Fruit fly (Drosophila melanogaster) whole organism, embryonic: Measurements from ENCODE around the gene CG9338.

ENCODE experiments used
- ATbp ChIP-seq: fragments of 200-800 bp; sonication (Bioruptor generic); optimal IDR thresholded peaks from 2 replicates; lab custom pipeline; 2017; ENCODE audit warnings: missing biosample characterization, mild to moderate bottlenecking, missing genetic modification characterization, missing genetic modification reagents
- CG10147 ChIP-seq: fragments of 200-800 bp; sonication (Bioruptor generic); optimal IDR thresholded peaks from 2 replicates; lab custom pipeline; 2019; ENCODE audit warnings: missing biosample characterization, mild to moderate bottlenecking, missing genetic modification characterization, moderate library complexity
- CG11085 ChIP-seq: fragments of 200-800 bp; sonication (Bioruptor generic); IDR thresholded peaks from 2 replicates; pipeline ENCODE4 v1.3.6; 2022; ENCODE audit warnings: missing biosample characterization, missing genetic modification characterization
- CG11696 ChIP-seq: fragments of 200-800 bp; sonication (Bioruptor generic); IDR thresholded peaks from 2 replicates; pipeline ENCODE4 v1.3.6; 2022; ENCODE audit warnings: missing biosample characterization, missing genetic modification characterization
- CG12219 ChIP-seq: fragments of 200-800 bp; sonication (Bioruptor generic); optimal IDR thresholded peaks from 3 replicates; lab custom pipeline; 2018; ENCODE audit warnings: missing biosample characterization, mild to moderate bottlenecking, missing genetic modification characterization
- CG12769 ChIP-seq: fragments of 200-800 bp; sonication (Bioruptor generic); optimal IDR thresholded peaks from 2 replicates; lab custom pipeline; 2019; ENCODE audit warnings: missing biosample characterization, mild to moderate bottlenecking, missing genetic modification characterization, moderate library complexity
- CG13624 ChIP-seq: fragments of 200-800 bp; sonication (Bioruptor generic); optimal IDR thresholded peaks from 2 replicates; lab custom pipeline; 2016; ENCODE audit warnings: missing biosample characterization, missing genetic modification characterization
- CG14050 ChIP-seq: fragments of 200-800 bp; sonication (Bioruptor generic); IDR thresholded peaks from 3 replicates; pipeline ENCODE4 v1.3.6; 2022; ENCODE audit warnings: missing biosample characterization, missing genetic modification characterization
- CG14710 ChIP-seq: fragments of 200-800 bp; sonication (Bioruptor generic); optimal IDR thresholded peaks from 3 replicates; lab custom pipeline; 2019; ENCODE audit warnings: missing biosample characterization, mild to moderate bottlenecking, missing genetic modification characterization, moderate library complexity
- CG18764 ChIP-seq: fragments of 200-800 bp; sonication (Bioruptor generic); optimal IDR thresholded peaks from 3 replicates; lab custom pipeline; 2016; ENCODE audit warnings: missing biosample characterization, missing genetic modification characterization
- CG2116 ChIP-seq: fragments of 200-800 bp; sonication (Bioruptor generic); optimal IDR thresholded peaks from 3 replicates; lab custom pipeline; 2018; ENCODE audit warnings: missing biosample characterization, mild to moderate bottlenecking, missing genetic modification characterization
- CG33213 ChIP-seq: fragments of 200-800 bp; sonication (Bioruptor generic); optimal IDR thresholded peaks from 3 replicates; lab custom pipeline; 2016; ENCODE audit warnings: missing biosample characterization, missing genetic modification characterization
- CG34376 ChIP-seq: fragments of 200-800 bp; sonication (Bioruptor generic); optimal IDR thresholded peaks from 2 replicates; lab custom pipeline; 2018; ENCODE audit warnings: missing biosample characterization, mild to moderate bottlenecking, missing genetic modification characterization
- CG3726 ChIP-seq: fragments of 200-800 bp; sonication (Bioruptor generic); IDR thresholded peaks from 3 replicates; pipeline ENCODE4, ENCODE4 v1.3.6; 2022; ENCODE audit warnings: missing biosample characterization, missing genetic modification characterization
- CG3847 ChIP-seq: fragments of 200-800 bp; sonication (Bioruptor generic); IDR thresholded peaks from 2 replicates; pipeline ENCODE4 v1.3.6; 2022; ENCODE audit warnings: missing biosample characterization, missing genetic modification characterization
- CG5180 ChIP-seq: fragments of 200-800 bp; sonication (Bioruptor generic); optimal IDR thresholded peaks from 3 replicates; lab custom pipeline; 2017; ENCODE audit warnings: missing biosample characterization, missing genetic modification characterization, mild to moderate bottlenecking, moderate library complexity, missing genetic modification reagents
- CG6854 ChIP-seq: fragments of 200-800 bp; sonication (Bioruptor generic); optimal IDR thresholded peaks from 3 replicates; lab custom pipeline; 2017; ENCODE audit warnings: missing biosample characterization, mild to moderate bottlenecking, missing genetic modification characterization
- CkIIα-i1 ChIP-seq: fragments of 200-800 bp; sonication (Bioruptor generic); IDR thresholded peaks from 2 replicates; pipeline ENCODE4 v1.3.6; 2022; ENCODE audit warnings: missing biosample characterization, missing genetic modification characterization
- Ets65A ChIP-seq: fragments of 200-800 bp; sonication (Bioruptor generic); peaks from one replicate; lab custom pipeline; 2016; ENCODE audit warnings: missing biosample characterization, missing genetic modification characterization
- Jarid2 ChIP-seq: fragments of 200-800 bp; sonication (Bioruptor generic); optimal IDR thresholded peaks from 3 replicates; lab custom pipeline; 2017; ENCODE audit warnings: mild to moderate bottlenecking, missing biosample characterization, missing genetic modification reagents, missing genetic modification characterization
- Nf-YA ChIP-seq: fragments of 200-800 bp; sonication (Bioruptor generic); IDR thresholded peaks from 2 replicates; pipeline ENCODE4 v1.3.6; 2022; ENCODE audit warnings: missing biosample characterization, missing genetic modification characterization
- Oli ChIP-seq: fragments of 200-800 bp; sonication (Bioruptor generic); optimal IDR thresholded peaks from 2 replicates; lab custom pipeline; 2018; ENCODE audit warnings: missing biosample characterization, mild to moderate bottlenecking, missing genetic modification characterization, moderate library complexity
- Optix ChIP-seq: fragments of 200-800 bp; sonication (Bioruptor generic); IDR thresholded peaks from 3 replicates; pipeline ENCODE4 v1.3.6; 2022; ENCODE audit warnings: missing biosample characterization, missing genetic modification characterization
- Pdp1 ChIP-seq, 2 experiments: fragments of 200-800 bp; sonication (Bioruptor generic); optimal IDR thresholded peaks; 3 replicates each; lab custom pipeline; 2016; ENCODE audit warnings: missing biosample characterization in 2 of 2, missing genetic modification characterization in 2 of 2, mild to moderate bottlenecking in 1 of 2, moderate library complexity in 1 of 2
- Six4 ChIP-seq: fragments of 200-800 bp; sonication (Bioruptor generic); optimal IDR thresholded peaks from 2 replicates; lab custom pipeline; 2016; ENCODE audit warnings: missing biosample characterization, missing genetic modification characterization
- Taf1 ChIP-seq: fragments of 200-800 bp; sonication (Bioruptor generic); IDR thresholded peaks from 2 replicates; pipeline ENCODE4 v1.3.6; 2022; ENCODE audit warnings: missing biosample characterization, missing genetic modification characterization
- Xbp1 ChIP-seq: fragments of 200-800 bp; sonication (Bioruptor generic); optimal IDR thresholded peaks from 3 replicates; lab custom pipeline; 2016; ENCODE audit warnings: missing biosample characterization, mild to moderate bottlenecking, missing genetic modification characterization
- bab2 ChIP-seq: fragments of 200-800 bp; sonication (Bioruptor generic); optimal IDR thresholded peaks from 2 replicates; lab custom pipeline; 2016; ENCODE audit warnings: missing biosample characterization, missing genetic modification characterization
- dmrt11E ChIP-seq: fragments of 200-800 bp; sonication (Bioruptor generic); optimal IDR thresholded peaks from 3 replicates; lab custom pipeline; 2018; ENCODE audit warnings: missing biosample characterization, mild to moderate bottlenecking, missing genetic modification characterization, moderate library complexity
- ems ChIP-seq: fragments of 200-800 bp; sonication (Bioruptor generic); optimal IDR thresholded peaks from 3 replicates; lab custom pipeline; 2016; ENCODE audit warnings: missing biosample characterization, missing genetic modification characterization
- fru ChIP-seq: fragments of >200 bp; optimal IDR thresholded peaks from 2 replicates; lab custom pipeline; 2017
- ham ChIP-seq: fragments of 200-800 bp; sonication (Bioruptor generic); IDR thresholded peaks from 2 replicates; pipeline ENCODE4 v1.3.6; 2022; ENCODE audit warnings: missing biosample characterization, missing genetic modification characterization
- hkb ChIP-seq, 2 experiments: fragments of 200-800 bp in 1 of 2; fragments of >200 bp in 1 of 2; sonication (Bioruptor generic) in 1 of 2; IDR thresholded peaks in 1 of 2; optimal IDR thresholded peaks in 1 of 2; 2 replicates each; pipeline versions ENCODE4 v1.3.6 to Lab custom; 2017 to 2022; ENCODE audit warnings: missing biosample characterization in 1 of 2, missing genetic modification characterization in 1 of 2
- ind ChIP-seq: fragments of 200-800 bp; sonication (Bioruptor generic); optimal IDR thresholded peaks from 3 replicates; lab custom pipeline; 2016; ENCODE audit warnings: missing biosample characterization, missing genetic modification characterization
- nerfin-1 ChIP-seq: fragments of 200-800 bp; sonication (Bioruptor generic); optimal IDR thresholded peaks from 3 replicates; lab custom pipeline; 2019; ENCODE audit warnings: missing biosample characterization, mild to moderate bottlenecking, missing genetic modification characterization, moderate library complexity
- nmo ChIP-seq: fragments of 200-800 bp; sonication (Bioruptor generic); optimal IDR thresholded peaks from 2 replicates; lab custom pipeline; 2018; ENCODE audit warnings: missing biosample characterization, mild to moderate bottlenecking, missing genetic modification characterization, moderate library complexity
- org-1 ChIP-seq: fragments of 200-800 bp; sonication (Bioruptor generic); optimal IDR thresholded peaks from 2 replicates; lab custom pipeline; 2017; ENCODE audit warnings: missing biosample characterization, missing genetic modification characterization
- pan ChIP-seq, 4 experiments: fragments of >200 bp in 3 of 4; fragments of 200-800 bp in 1 of 4; sonication (Bioruptor generic) in 1 of 4; optimal IDR thresholded peaks in 3 of 4; IDR thresholded peaks in 1 of 4; 2 replicates each; pipeline versions ENCODE4 v1.3.6 to Lab custom; 2017 to 2022; ENCODE audit warnings: missing biosample characterization in 2 of 4, missing genetic modification characterization in 2 of 4, mixed read lengths in 1 of 4
- pho ChIP-seq: fragments of 200-800 bp; sonication (Bioruptor generic); optimal IDR thresholded peaks from 2 replicates; lab custom pipeline; 2016; ENCODE audit warnings: missing biosample characterization, missing genetic modification characterization
- row ChIP-seq: fragments of 200-800 bp; sonication (Bioruptor generic); IDR thresholded peaks from 3 replicates; pipeline ENCODE4 v1.3.6; 2022; ENCODE audit warnings: missing biosample characterization, missing genetic modification characterization
- sens ChIP-seq: fragments of 200-800 bp; sonication (Bioruptor generic); peaks from one replicate; lab custom pipeline; 2016; ENCODE audit warnings: missing biosample characterization, missing genetic modification characterization
- ssp ChIP-seq: fragments of 200-800 bp; sonication (Bioruptor generic); IDR thresholded peaks from 2 replicates; pipeline ENCODE4 v1.3.6; 2022; ENCODE audit warnings: missing biosample characterization, missing genetic modification characterization
- tio ChIP-seq: fragments of 200-800 bp; sonication (Bioruptor generic); optimal IDR thresholded peaks from 2 replicates; lab custom pipeline; 2017; ENCODE audit warnings: missing biosample characterization, missing genetic modification characterization, inconsistent platforms
- toy ChIP-seq: fragments of 200-800 bp; sonication (Bioruptor generic); IDR thresholded peaks from 2 replicates; pipeline ENCODE4 v1.3.6; 2022; ENCODE audit warnings: missing biosample characterization, missing genetic modification characterization
- tx ChIP-seq: fragments of 200-800 bp; sonication (Bioruptor generic); optimal IDR thresholded peaks from 2 replicates; lab custom pipeline; 2016; ENCODE audit warnings: missing biosample characterization, missing genetic modification characterization
- wdn ChIP-seq: fragments of 200-800 bp; sonication (Bioruptor generic); IDR thresholded peaks from 2 replicates; pipeline ENCODE4 v1.3.6; 2022; ENCODE audit warnings: missing biosample characterization, missing genetic modification characterization
- wek ChIP-seq: fragments of 200-800 bp; sonication (Bioruptor generic); optimal IDR thresholded peaks from 3 replicates; lab custom pipeline; 2018; ENCODE audit warnings: missing biosample characterization, mild to moderate bottlenecking, missing genetic modification characterization, moderate library complexity

Gene CG9338

dm6 chr2L:20880476-20880875 is 15.5 kb downstream of the CG9338 start (continued):
- TF ChIP-seq sens (peak; percentile 26), Pdp1 (GFP tag; optimal IDR thresholded peaks at IDR 0.05; lab: Kevin White, UChicago) (no peak), Ets65A (GFP tag; lab: Kevin White, UChicago) (peak; percentile 71), Jarid2 (no peak), tio (GFP tag; lab: Kevin White, UChicago) (peak; percentile 3), CG11085 (no peak)

- peak; percentile 63 for TF ChIP-seq wdn (GFP tag; lab: Robert Waterston, UW)
- peak; percentile 21; the same call in 1 of the 3 replicates for TF ChIP-seq CG14050
- no peak for TF ChIP-seq fru (lab: Kevin White, UChicago)
- peak; percentile 53 for TF ChIP-seq bab2
- peak; percentile 50 for TF ChIP-seq Xbp1 (GFP tag; lab: Kevin White, UChicago)
- no peak for TF ChIP-seq ssp
- TF ChIP-seq hkb (optimal IDR thresholded peaks at IDR 0.05; lab: Kevin White, UChicago): no peak
- peak; percentile 37; the same call in 1 of the 2 replicates for TF ChIP-seq hkb (GFP tag; IDR thresholded peaks at IDR 0.05; lab: Robert Waterston, UW)
- no peak for TF ChIP-seq CG12219
- peak; percentile 19 for TF ChIP-seq CG5180 (GFP tag; lab: Kevin White, UChicago)
- peak; percentile 61 for TF ChIP-seq CG3847
- peak; percentile 37 for TF ChIP-seq ems (GFP tag; lab: Kevin White, UChicago)
- TF ChIP-seq ind: peak; percentile 63
- TF ChIP-seq CG6854: no peak
- peak; percentile 38 for TF ChIP-seq Oli
- peak; percentile 76 for TF ChIP-seq Taf1 (GFP tag; lab: Robert Waterston, UW)
- no peak for TF ChIP-seq pan (optimal IDR thresholded peaks at IDR 0.05; lab: Kevin White, UChicago)
- peak in 1 of 2 experiments; percentile 47 for TF ChIP-seq pan (GFP tag; optimal IDR thresholded peaks at IDR 0.05 in 1 of 2, IDR thresholded peaks at IDR 0.05 in 1 of 2)
- peak; percentile 19 for TF ChIP-seq wek (GFP tag; lab: Kevin White, UChicago)
- peak; percentile 61; the same call in 1 of the 2 replicates for TF ChIP-seq toy (GFP tag; lab: Robert Waterston, UW)
- no peak for TF ChIP-seq CG3726 (GFP tag; lab: Robert Waterston, UW)
- TF ChIP-seq ham (GFP tag; lab: Robert Waterston, UW): 0 out of 2 replicates have a peak, but pooled peaks have one; percentile 19
- TF ChIP-seq CG34376: no peak
- TF ChIP-seq CG12769 (tag; lab: Kevin White, UChicago): peak; percentile 86
- peak; percentile 77; the same call in 2 of the 3 replicates for TF ChIP-seq row (GFP tag; lab: Robert Waterston, UW)
- peak; percentile 4 for TF ChIP-seq Six4 (GFP tag; lab: Kevin White, UChicago)
- TF ChIP-seq dmrt11E (tag; lab: Kevin White, UChicago): no peak
- TF ChIP-seq pho (GFP tag; lab: Kevin White, UChicago): peak; percentile 70
- TF ChIP-seq nerfin-1 (tag; lab: Kevin White, UChicago): no peak
- TF ChIP-seq Nf-YA (GFP tag; lab: Robert Waterston, UW): 0 out of 2 replicates have a peak, but pooled peaks have one; percentile 25
- TF ChIP-seq ATbp: peak; percentile 45
- TF ChIP-seq CG33213 (GFP tag; lab: Kevin White, UChicago): peak; percentile 2
- peak; percentile 64 for TF ChIP-seq org-1 (GFP tag; lab: Kevin White, UChicago)
- TF ChIP-seq CG10147 (GFP tag; lab: Kevin White, UChicago): peak; percentile 22
- TF ChIP-seq Optix (GFP tag; lab: Robert Waterston, UW): no peak; the same call in 2 of the 3 replicates
- peak; percentile 69 for TF ChIP-seq CG13624 (GFP tag; lab: Kevin White, UChicago)
- peak; percentile 95 for TF ChIP-seq Ets65A (GFP tag; lab: Kevin White, UChicago)
- no peak for TF ChIP-seq tx (GFP tag; lab: Kevin White, UChicago)
- peak; percentile 17 for TF ChIP-seq CG18764 (GFP tag; lab: Kevin White, UChicago)
- no peak for TF ChIP-seq CG2116 (GFP tag; lab: Kevin White, UChicago)
- no peak for TF ChIP-seq CkIIα-i1 (GFP tag; lab: Robert Waterston, UW)
- TF ChIP-seq CG11696 (GFP tag; lab: Robert Waterston, UW): peak; percentile 53; the same call in 1 of the 2 replicates
- no peak for TF ChIP-seq nmo (GFP tag; lab: Kevin White, UChicago)
- TF ChIP-seq CG14710 (tag; lab: Kevin White, UChicago): peak; percentile 6
Measured at dm6 chr2L:20881353-20882079, 16.5 kb downstream of the CG9338 start.
